Worm (Caenorhabditis elegans) whole organism, L4 larva: ENCODE data around the gene F47B7.3.

Experiments
- F44E2.7 ChIP-seq: fragments of 200-800 bp; sonication (Bioruptor generic); IDR thresholded peaks from 2 replicates; pipeline ENCODE4 v2.1.2; 2022; ENCODE audit warnings: missing genetic modification characterization, missing compliant biosample characterization
- F49E8.2 ChIP-seq: sonication (generic microtip); optimal IDR thresholded peaks from 2 replicates; lab custom pipeline; 2016; ENCODE audit warnings: missing compliant biosample characterization, mild to moderate bottlenecking, missing genetic modification characterization, borderline replicate concordance
- R02D3.7 ChIP-seq: fragments of 150-350 bp; sonication (generic microtip); optimal IDR thresholded peaks from 3 replicates; lab custom pipeline; 2014; ENCODE audit warnings: missing biosample characterization, missing genetic modification characterization
- Y105C5A.15 ChIP-seq: fragments of 200-800 bp; sonication (Bioruptor generic); IDR thresholded peaks from 2 replicates; pipeline ENCODE4 v1.3.6; 2022; ENCODE audit warnings: missing genetic modification characterization, missing compliant biosample characterization
- Y5F2A.4 ChIP-seq: fragments of 200-800 bp; sonication (Bioruptor generic); optimal IDR thresholded peaks from 2 replicates; lab custom pipeline; 2018; ENCODE audit warnings: mild to moderate bottlenecking, missing genetic modification characterization, missing compliant biosample characterization
- ZK337.2 ChIP-seq: fragments of 200-800 bp; sonication (Bioruptor generic); IDR thresholded peaks from 2 replicates; pipeline ENCODE4 v1.3.6; 2022; ENCODE audit warnings: missing genetic modification reagents, missing genetic modification characterization, missing compliant biosample characterization
- ZK546.5 ChIP-seq, 2 experiments: sonication (generic microtip); optimal IDR thresholded peaks; 2 replicates each; lab custom pipeline; 2017; ENCODE audit warnings: missing biosample characterization in 2 of 2, missing genetic modification characterization in 2 of 2
- aha-1 ChIP-seq: fragments of 150-350 bp; peaks from one replicate; lab custom pipeline; 2014; ENCODE audit warnings: missing biosample characterization, missing genetic modification characterization
- aly-2 ChIP-seq: sonication (generic microtip); optimal IDR thresholded peaks from 2 replicates; lab custom pipeline; 2018; ENCODE audit warnings: missing biosample characterization, missing genetic modification characterization
- arid-1 ChIP-seq: fragments of 200-800 bp; sonication (Bioruptor generic); conservative IDR thresholded peaks from 2 replicates; pipeline ENCODE4 v1.3.6; 2022; ENCODE audit warnings: missing genetic modification reagents, missing genetic modification characterization, missing compliant biosample characterization
- ceh-20 ChIP-seq: fragments of 200-800 bp; sonication (Bioruptor generic); IDR thresholded peaks from 2 replicates; pipeline ENCODE4 v1.3.6; 2022; ENCODE audit warnings: missing genetic modification reagents, missing genetic modification characterization, missing compliant biosample characterization
- ceh-44 ChIP-seq: fragments of 200-800 bp; sonication (Bioruptor generic); IDR thresholded peaks from 2 replicates; pipeline ENCODE4 v1.3.6; 2022; ENCODE audit warnings: missing genetic modification reagents, missing genetic modification characterization, missing compliant biosample characterization
- ceh-62 ChIP-seq: sonication (generic microtip); optimal IDR thresholded peaks from 2 replicates; lab custom pipeline; 2017; ENCODE audit warnings: missing biosample characterization, missing genetic modification characterization
- daf-12 ChIP-seq: fragments of 150-350 bp; optimal IDR thresholded peaks from 2 replicates; lab custom pipeline; 2014; ENCODE audit warnings: missing biosample characterization, missing genetic modification reagents, missing genetic modification characterization
- daf-16 ChIP-seq, 3 experiments: sonication (generic microtip); optimal IDR thresholded peaks; 2 replicates each; lab custom pipeline; 2016 to 2017; ENCODE audit warnings: missing genetic modification characterization in 3 of 3, missing genetic modification reagents in 3 of 3, mild to moderate bottlenecking in 2 of 3, missing compliant biosample characterization in 2 of 3, missing biosample characterization in 1 of 3, moderate library complexity in 1 of 3
- daf-8 ChIP-seq: fragments of 200-800 bp; sonication (Bioruptor generic); IDR thresholded peaks from 2 replicates; pipeline ENCODE4 v1.3.6; 2022; ENCODE audit warnings: missing genetic modification characterization, missing compliant biosample characterization
- dmd-6 ChIP-seq: fragments of 200-800 bp; sonication (Bioruptor generic); IDR thresholded peaks from 2 replicates; pipeline ENCODE4 v1.3.6; 2022; ENCODE audit warnings: missing genetic modification reagents, missing genetic modification characterization, missing compliant biosample characterization
- dmd-9 ChIP-seq: fragments of 200-800 bp; sonication (Bioruptor generic); IDR thresholded peaks from 2 replicates; pipeline ENCODE4 v1.3.6; 2022; ENCODE audit warnings: missing genetic modification reagents, missing genetic modification characterization, missing compliant biosample characterization
- duxl-1 ChIP-seq: sonication (generic microtip); optimal IDR thresholded peaks from 2 replicates; lab custom pipeline; 2016; ENCODE audit warnings: mild to moderate bottlenecking, missing genetic modification characterization, moderate library complexity, missing compliant biosample characterization; ENCODE audit not compliant: poor library complexity
- egl-43 ChIP-seq: fragments of 200-800 bp; sonication (Bioruptor generic); IDR thresholded peaks from 2 replicates; pipeline ENCODE4 v1.3.6; 2022; ENCODE audit warnings: missing genetic modification reagents, missing genetic modification characterization, missing compliant biosample characterization
- hlh-11 ChIP-seq: fragments of 200-800 bp; sonication (Bioruptor generic); optimal IDR thresholded peaks from 2 replicates; lab custom pipeline; 2018; ENCODE audit warnings: mild to moderate bottlenecking, missing genetic modification characterization, missing compliant biosample characterization
- hlh-30 ChIP-seq: sonication (generic microtip); optimal IDR thresholded peaks from 2 replicates; lab custom pipeline; 2017; ENCODE audit warnings: antibody characterized with exemption, mild to moderate bottlenecking, missing genetic modification characterization, missing compliant biosample characterization; ENCODE audit not compliant: insufficient read depth
- lim-7 ChIP-seq: fragments of 200-800 bp; sonication (Bioruptor generic); IDR thresholded peaks from 2 replicates; pipeline ENCODE4 v1.3.6; 2022; ENCODE audit warnings: missing genetic modification characterization, missing compliant biosample characterization
- lin-1 ChIP-seq: fragments of 200-800 bp; sonication (Bioruptor generic); IDR thresholded peaks from 2 replicates; pipeline ENCODE4 v1.3.6; 2022; ENCODE audit warnings: missing genetic modification reagents, missing genetic modification characterization, missing compliant biosample characterization
- lin-29 ChIP-seq: fragments of 200-800 bp; sonication (Bioruptor generic); IDR thresholded peaks from 2 replicates; pipeline ENCODE4 v1.3.6; 2022; ENCODE audit warnings: missing genetic modification reagents, missing genetic modification characterization, missing compliant biosample characterization
- lin-38 ChIP-seq: fragments of 200-800 bp; sonication (Bioruptor generic); IDR thresholded peaks from 2 replicates; pipeline ENCODE4 v1.3.6; 2022; ENCODE audit warnings: missing genetic modification reagents, missing genetic modification characterization, missing compliant biosample characterization
- lir-3 ChIP-seq: sonication (generic microtip); optimal IDR thresholded peaks from 2 replicates; lab custom pipeline; 2016; ENCODE audit warnings: mild to moderate bottlenecking, missing genetic modification characterization, missing compliant biosample characterization
- madf-5 ChIP-seq, 2 experiments: fragments of 200-800 bp; sonication (Bioruptor generic); IDR thresholded peaks; 2 replicates each; pipeline ENCODE4 v1.3.6; 2022; ENCODE audit warnings: missing compliant biosample characterization in 2 of 2, missing genetic modification characterization in 2 of 2
- mes-2 ChIP-seq: sonication (generic microtip); optimal IDR thresholded peaks from 2 replicates; lab custom pipeline; 2016; ENCODE audit warnings: missing genotype, mild to moderate bottlenecking, missing genetic modification characterization, missing compliant biosample characterization; ENCODE audit not compliant: poor library complexity, severe bottlenecking
- mxl-3 ChIP-seq: fragments of 200-800 bp; sonication (Bioruptor generic); optimal IDR thresholded peaks from 2 replicates; lab custom pipeline; 2018; ENCODE audit warnings: mild to moderate bottlenecking, missing genetic modification characterization, missing compliant biosample characterization
- nhr-102 ChIP-seq: sonication (generic microtip); optimal IDR thresholded peaks from 2 replicates; lab custom pipeline; 2016; ENCODE audit warnings: mild to moderate bottlenecking, missing genetic modification characterization, moderate library complexity, missing compliant biosample characterization
- nhr-111 ChIP-seq: fragments of 200-800 bp; sonication (Bioruptor generic); optimal IDR thresholded peaks from 2 replicates; lab custom pipeline; 2018; ENCODE audit warnings: mild to moderate bottlenecking, missing genetic modification characterization, missing compliant biosample characterization
- nhr-25 ChIP-seq: sonication (generic microtip); optimal IDR thresholded peaks from 2 replicates; lab custom pipeline; 2017; ENCODE audit warnings: missing genetic modification characterization, mild to moderate bottlenecking, missing compliant biosample characterization, antibody characterized with exemption, moderate library complexity, borderline replicate concordance; ENCODE audit not compliant: insufficient read depth
- nhr-42 ChIP-seq: fragments of 200-800 bp; sonication (Bioruptor generic); IDR thresholded peaks from 2 replicates; pipeline ENCODE4 v1.3.6; 2022; ENCODE audit warnings: missing genetic modification characterization, missing compliant biosample characterization
- pha-4 ChIP-seq, 2 experiments: fragments of 150-350 bp in 1 of 2; fragments of 200-800 bp in 1 of 2; sonication (Bioruptor generic) in 1 of 2; IDR thresholded peaks in 1 of 2; optimal IDR thresholded peaks in 1 of 2; 2 replicates each; pipeline versions ENCODE4 v1.3.6 to Lab custom; 2014 to 2022; ENCODE audit warnings: missing genetic modification characterization in 2 of 2, missing genetic modification reagents in 2 of 2, missing biosample characterization in 1 of 2, missing compliant biosample characterization in 1 of 2
- php-3 ChIP-seq: fragments of 200-800 bp; sonication (Bioruptor generic); IDR thresholded peaks from 2 replicates; pipeline ENCODE4 v1.3.6; 2022; ENCODE audit warnings: missing genetic modification reagents, missing genetic modification characterization, missing compliant biosample characterization
- rbr-2 ChIP-seq: sonication (generic microtip); optimal IDR thresholded peaks from 2 replicates; lab custom pipeline; 2016; ENCODE audit warnings: missing genotype, missing genetic modification characterization, missing compliant biosample characterization
- saeg-2 ChIP-seq: fragments of 200-800 bp; sonication (Bioruptor generic); IDR thresholded peaks from 2 replicates; pipeline ENCODE4 v1.3.6; 2022; ENCODE audit warnings: missing genetic modification reagents, missing genetic modification characterization, missing compliant biosample characterization
- set-16 ChIP-seq: fragments of 200-800 bp; sonication (Bioruptor generic); IDR thresholded peaks from 2 replicates; pipeline ENCODE4 v1.3.6; 2022; ENCODE audit warnings: missing genetic modification reagents, missing genetic modification characterization, missing compliant biosample characterization
- skn-1 ChIP-seq: fragments of 150-350 bp; optimal IDR thresholded peaks from 2 replicates; lab custom pipeline; 2014; ENCODE audit warnings: missing biosample characterization, missing genetic modification characterization
- snpc-1.2 ChIP-seq: fragments of 200-800 bp; sonication (Bioruptor generic); IDR thresholded peaks from 2 replicates; pipeline ENCODE4 v1.3.6; 2022; ENCODE audit warnings: missing genetic modification reagents, missing genetic modification characterization, missing compliant biosample characterization
- spr-1 ChIP-seq: sonication (generic microtip); optimal IDR thresholded peaks from 2 replicates; lab custom pipeline; 2016; ENCODE audit warnings: mild to moderate bottlenecking, missing genetic modification characterization, missing compliant biosample characterization
- spr-3 ChIP-seq: fragments of 200-800 bp; sonication (Bioruptor generic); optimal IDR thresholded peaks from 2 replicates; lab custom pipeline; 2018; ENCODE audit warnings: mild to moderate bottlenecking, missing genetic modification characterization, missing compliant biosample characterization
- ztf-7 ChIP-seq: fragments of 150-350 bp; optimal IDR thresholded peaks from 2 replicates; lab custom pipeline; 2014; ENCODE audit warnings: missing biosample characterization, missing genetic modification characterization

The F47B7.3 gene

ce11 chrX:3795642-3796041 is 31.4 kb upstream of the F47B7.3 start, which contains the start of gene F35A5.5:
TSS of gene F35A5.5 (minus strand) at chrX:3795742.
- TF ChIP-seq lin-38 (GFP tag; lab: Robert Waterston, UW) (no peak), rbr-2 (tag; lab: Kevin White, UChicago) (no peak), saeg-2 (GFP tag; lab: Robert Waterston, UW) (no peak), snpc-1.2 (GFP tag; lab: Robert Waterston, UW) (no peak), nhr-102 (tag; lab: Kevin White, UChicago) (no peak), lim-7 (GFP tag; lab: Robert Waterston, UW) (no peak), ztf-7 (tag; lab: Kevin White, UChicago) (no peak), ceh-20 (GFP tag; lab: Robert Waterston, UW) (no peak), lin-1 (GFP tag; lab: Robert Waterston, UW) (no peak), R02D3.7 (tag; lab: Kevin White, UChicago) (no peak), lin-29 (GFP tag; lab: Robert Waterston, UW) (no peak), spr-1 (no peak), lir-3 (tag; lab: Kevin White, UChicago) (no peak), mes-2 (no peak), php-3 (no peak)
- TF ChIP-seq, all 104 proteins: peak for 0

- peak; percentile 65; the same call in 1 of the 2 replicates for TF ChIP-seq set-16 (GFP tag; lab: Robert Waterston, UW)
- no peak for TF ChIP-seq dmd-9 (GFP tag; lab: Robert Waterston, UW)
- no peak for TF ChIP-seq hlh-30 (tag; lab: Kevin White, UChicago)
- TF ChIP-seq ZK337.2 (GFP tag; lab: Robert Waterston, UW): no peak
- TF ChIP-seq nhr-111 (GFP tag; lab: Kevin White, UChicago): no peak
- TF ChIP-seq pha-4 (GFP tag; IDR thresholded peaks at IDR 0.05; lab: Robert Waterston, UW): no peak
- no peak for TF ChIP-seq pha-4 (tag; optimal IDR thresholded peaks at IDR 0.05; lab: Kevin White, UChicago)
- TF ChIP-seq aha-1 (tag; lab: Kevin White, UChicago): peak; percentile 29
- no peak for TF ChIP-seq dmd-6 (GFP tag; lab: Robert Waterston, UW)
- TF ChIP-seq egl-43 (GFP tag; lab: Robert Waterston, UW): peak; percentile 57; the same call in 1 of the 2 replicates
- no peak for TF ChIP-seq mes-2
- TF ChIP-seq daf-8 (GFP tag; lab: Robert Waterston, UW): no peak
- no peak for TF ChIP-seq F49E8.2 (tag; lab: Kevin White, UChicago)
- no peak for TF ChIP-seq daf-16 (GFP tag; optimal IDR thresholded peaks at IDR 0.05; lab: Kevin White, UChicago)
- no peak for TF ChIP-seq daf-16 (tag; optimal IDR thresholded peaks at IDR 0.05; lab: Kevin White, UChicago)
- no peak for TF ChIP-seq skn-1
- no peak for TF ChIP-seq aly-2 (tag; lab: Kevin White, UChicago)
Measured at ce11 chrX:3794161-3794560, 30.0 kb upstream of the F47B7.3 start.

ce11 chrX:3793389-3793788 is 29.2 kb upstream of the F47B7.3 start:
- 0 out of 2 replicates have a peak, but pooled peaks have one; percentile 42 for TF ChIP-seq daf-8 (GFP tag; lab: Robert Waterston, UW)
- TF ChIP-seq ceh-44 (GFP tag; lab: Robert Waterston, UW): no peak
- TF ChIP-seq lin-38 (GFP tag; lab: Robert Waterston, UW): no peak; the same call in 1 of the 2 replicates
- peak; percentile 83 for TF ChIP-seq snpc-1.2 (GFP tag; lab: Robert Waterston, UW)
- no peak for TF ChIP-seq mxl-3
- TF ChIP-seq egl-43 (GFP tag; lab: Robert Waterston, UW): peak; percentile 76
- TF ChIP-seq nhr-42 (GFP tag; lab: Robert Waterston, UW): no peak
- no peak for TF ChIP-seq ZK546.5 (tag; optimal IDR thresholded peaks at IDR 0.05; lab: Kevin White, UChicago)
- TF ChIP-seq daf-12: no peak
- TF ChIP-seq madf-5 (GFP tag; IDR thresholded peaks at IDR 0.05; lab: Robert Waterston, UW): peak; percentile 74 to 84; a peak in 1 of 4 replicates
- TF ChIP-seq Y105C5A.15 (GFP tag; lab: Robert Waterston, UW): no peak
- TF ChIP-seq spr-1: no peak
- no peak for TF ChIP-seq spr-3 (GFP tag; lab: Kevin White, UChicago)
- peak; percentile 75 for TF ChIP-seq duxl-1 (tag; lab: Kevin White, UChicago)
- no peak for TF ChIP-seq Y5F2A.4
- no peak for TF ChIP-seq ceh-62 (tag; lab: Kevin White, UChicago)
- 0 out of 2 replicates have a peak, but pooled peaks have one; percentile 27 for TF ChIP-seq ZK337.2 (GFP tag; lab: Robert Waterston, UW)
- peak; percentile 20 for TF ChIP-seq hlh-11 (tag; lab: Kevin White, UChicago)
- no peak for TF ChIP-seq F44E2.7 (GFP tag; lab: Robert Waterston, UW)
- TF ChIP-seq arid-1 (GFP tag; lab: Robert Waterston, UW): 0 out of 2 replicates have a peak, but pooled peaks have one; percentile 26
- TF ChIP-seq pha-4 (GFP tag; IDR thresholded peaks at IDR 0.05; lab: Robert Waterston, UW): peak; percentile 71; the same call in 1 of the 2 replicates
- TF ChIP-seq pha-4 (tag; optimal IDR thresholded peaks at IDR 0.05; lab: Kevin White, UChicago): no peak
- TF ChIP-seq nhr-25 (tag; lab: Kevin White, UChicago): no peak
